Worm (Caenorhabditis elegans) whole organism, L2 larva: Measurements from ENCODE around the gene sdz-1.
A peak's percentile ranks its signal among the peaks of the same experiment; 100 is the strongest.

ENCODE experiments used
- C34F6.9 ChIP-seq: fragments of 150-350 bp; optimal IDR thresholded peaks from 2 replicates; lab custom pipeline; 2014; ENCODE audit warnings: missing biosample characterization, missing genetic modification characterization
- F13H6.1 ChIP-seq: sonication (generic microtip); optimal IDR thresholded peaks from 2 replicates; lab custom pipeline; 2016; ENCODE audit warnings: missing genetic modification characterization, missing compliant biosample characterization
- R02D3.7 ChIP-seq: fragments of 150-350 bp; optimal IDR thresholded peaks from 2 replicates; lab custom pipeline; 2014; ENCODE audit warnings: missing biosample characterization, missing genetic modification characterization
- Y55F3AM.14 ChIP-seq: fragments of 200-800 bp; sonication (Bioruptor generic); optimal IDR thresholded peaks from 2 replicates; lab custom pipeline; 2018; ENCODE audit warnings: mild to moderate bottlenecking, missing genetic modification characterization, missing compliant biosample characterization
- alr-1 ChIP-seq: fragments of 150-350 bp; optimal IDR thresholded peaks from 2 replicates; lab custom pipeline; 2014; ENCODE audit warnings: missing biosample characterization, missing genetic modification characterization
- aly-2 ChIP-seq: fragments of 150-350 bp; optimal IDR thresholded peaks from 2 replicates; lab custom pipeline; 2014; ENCODE audit warnings: missing biosample characterization, missing genetic modification characterization
- ceh-16 ChIP-seq: fragments of 150-350 bp; optimal IDR thresholded peaks from 2 replicates; lab custom pipeline; 2014; ENCODE audit warnings: missing biosample characterization, missing genetic modification characterization
- ceh-82 ChIP-seq: fragments of 150-350 bp; optimal IDR thresholded peaks from 2 replicates; lab custom pipeline; 2014; ENCODE audit warnings: missing biosample characterization, missing genetic modification characterization
- crh-2 ChIP-seq: sonication (generic microtip); optimal IDR thresholded peaks from 2 replicates; lab custom pipeline; 2017; ENCODE audit warnings: missing biosample characterization, missing genetic modification characterization
- egl-27 ChIP-seq: sonication (generic microtip); optimal IDR thresholded peaks from 3 replicates; lab custom pipeline; 2017; ENCODE audit warnings: missing biosample characterization, missing genetic modification reagents, missing genetic modification characterization
- elt-1 ChIP-seq: fragments of 150-350 bp; optimal IDR thresholded peaks from 2 replicates; lab custom pipeline; 2014; ENCODE audit warnings: missing biosample characterization, missing genetic modification characterization
- elt-3 ChIP-seq: sonication (generic microtip); optimal IDR thresholded peaks from 2 replicates; lab custom pipeline; 2017; ENCODE audit warnings: missing biosample characterization, missing genetic modification characterization
- fos-1 ChIP-seq: fragments of 150-350 bp; optimal IDR thresholded peaks from 2 replicates; lab custom pipeline; 2014; ENCODE audit warnings: missing biosample characterization, missing genetic modification characterization
- gmeb-1 ChIP-seq: fragments of 150-350 bp; optimal IDR thresholded peaks from 2 replicates; lab custom pipeline; 2014; ENCODE audit warnings: missing biosample characterization, missing genetic modification characterization
- lin-11 ChIP-seq: fragments of 150-350 bp; sonication (generic microtip); optimal IDR thresholded peaks from 2 replicates; lab custom pipeline; 2014; ENCODE audit warnings: missing biosample characterization, missing genetic modification characterization, inconsistent platforms, mixed read lengths
- lin-13 ChIP-seq: fragments of 150-350 bp; optimal IDR thresholded peaks from 2 replicates; lab custom pipeline; 2014; ENCODE audit warnings: missing biosample characterization, missing genetic modification reagents, missing genetic modification characterization
- lin-39 ChIP-seq: fragments of 150-350 bp; optimal IDR thresholded peaks from 2 replicates; lab custom pipeline; 2014; ENCODE audit warnings: missing biosample characterization, missing genetic modification reagents, missing genetic modification characterization
- lsy-2 ChIP-seq, 2 experiments: fragments of 150-350 bp in 1 of 2; sonication (generic microtip) in 1 of 2; optimal IDR thresholded peaks; 2 replicates each; lab custom pipeline; 2014 to 2017; ENCODE audit warnings: missing biosample characterization in 2 of 2, missing genetic modification characterization in 2 of 2
- mbf-1 ChIP-seq: sonication (generic microtip); optimal IDR thresholded peaks from 2 replicates; lab custom pipeline; 2017; ENCODE audit warnings: missing biosample characterization, missing genetic modification characterization
- mdl-1 ChIP-seq, 2 experiments: fragments of 150-350 bp in 1 of 2; sonication (generic microtip) in 1 of 2; optimal IDR thresholded peaks; 2 replicates each; lab custom pipeline; 2017; ENCODE audit warnings: missing biosample characterization in 2 of 2, missing genetic modification characterization in 2 of 2
- nhr-11 ChIP-seq: fragments of 150-350 bp; optimal IDR thresholded peaks from 2 replicates; lab custom pipeline; 2014; ENCODE audit warnings: missing biosample characterization, missing genetic modification characterization
- nhr-12 ChIP-seq: fragments of 150-350 bp; optimal IDR thresholded peaks from 2 replicates; lab custom pipeline; 2014; ENCODE audit warnings: missing biosample characterization, missing genetic modification characterization
- nhr-129 ChIP-seq: fragments of 150-350 bp; optimal IDR thresholded peaks from 2 replicates; lab custom pipeline; 2014; ENCODE audit warnings: missing biosample characterization, missing genetic modification characterization
- nhr-21 ChIP-seq: fragments of 150-350 bp; optimal IDR thresholded peaks from 2 replicates; lab custom pipeline; 2014; ENCODE audit warnings: missing biosample characterization, missing genetic modification characterization
- nhr-237 ChIP-seq: fragments of 150-350 bp; optimal IDR thresholded peaks from 2 replicates; lab custom pipeline; 2014; ENCODE audit warnings: missing biosample characterization, missing genetic modification characterization
- nhr-25 ChIP-seq: fragments of 150-350 bp; sonication (generic microtip); optimal IDR thresholded peaks from 3 replicates; lab custom pipeline; 2014; ENCODE audit warnings: missing biosample characterization, missing genetic modification characterization
- nhr-77 ChIP-seq: fragments of 150-350 bp; optimal IDR thresholded peaks from 2 replicates; lab custom pipeline; 2014; ENCODE audit warnings: missing biosample characterization, missing genetic modification characterization
- sem-4 ChIP-seq: fragments of 150-350 bp; optimal IDR thresholded peaks from 2 replicates; lab custom pipeline; 2014; ENCODE audit warnings: missing biosample characterization, missing genetic modification reagents, missing genetic modification characterization
- skn-1 ChIP-seq: sonication (generic microtip); optimal IDR thresholded peaks from 2 replicates; lab custom pipeline; 2017; ENCODE audit warnings: missing biosample characterization, missing genetic modification characterization
- sma-3 ChIP-seq: sonication (generic microtip); optimal IDR thresholded peaks from 2 replicates; lab custom pipeline; 2016; ENCODE audit warnings: missing genetic modification reagents, missing genetic modification characterization, missing compliant biosample characterization
- sma-9 ChIP-seq, 2 experiments: fragments of 150-350 bp in 1 of 2; sonication (generic microtip) in 1 of 2; optimal IDR thresholded peaks; 2 replicates each; lab custom pipeline; 2014 to 2016; ENCODE audit warnings: missing genetic modification characterization in 2 of 2, mild to moderate bottlenecking in 1 of 2, missing biosample characterization in 1 of 2, missing compliant biosample characterization in 1 of 2, missing genetic modification reagents in 1 of 2, moderate library complexity in 1 of 2
- unc-39 ChIP-seq: fragments of 150-350 bp; optimal IDR thresholded peaks from 2 replicates; lab custom pipeline; 2014; ENCODE audit warnings: missing biosample characterization, missing genetic modification characterization
- unc-55 ChIP-seq: fragments of 150-350 bp; sonication (generic microtip); optimal IDR thresholded peaks from 3 replicates; lab custom pipeline; 2014; ENCODE audit warnings: missing biosample characterization, missing genetic modification reagents, missing genetic modification characterization
- unc-62 ChIP-seq: fragments of 150-350 bp; optimal IDR thresholded peaks from 2 replicates; lab custom pipeline; 2014; ENCODE audit warnings: missing biosample characterization, missing genetic modification reagents, missing genetic modification characterization
- ztf-1 ChIP-seq: fragments of 200-800 bp; sonication (Bioruptor generic); conservative IDR thresholded peaks from 2 replicates; pipeline ENCODE4 v1.3.6; 2022; ENCODE audit warnings: missing genetic modification characterization, missing compliant biosample characterization
- ztf-11 ChIP-seq: sonication (generic microtip); optimal IDR thresholded peaks from 2 replicates; lab custom pipeline; 2017; ENCODE audit warnings: missing biosample characterization, missing genetic modification characterization
- ztf-4 ChIP-seq: fragments of 150-350 bp; optimal IDR thresholded peaks from 2 replicates; lab custom pipeline; 2014; ENCODE audit warnings: missing biosample characterization, missing genetic modification characterization

Gene sdz-1

ce11 chrIII:8700289-8700957, at the start of gene sdz-1, which contains the start of gene vps-33.1:
Gene sdz-1, minus strand, starts transcription at chrIII:8700339.
Gene vps-33.1, plus strand, starts transcription at chrIII:8700927.
- TF ChIP-seq gmeb-1 (tag; lab: Kevin White, UChicago) (peak; percentile 87), F13H6.1 (no peak), nhr-11 (no peak), nhr-25 (no peak), nhr-129 (peak; percentile 62), nhr-12 (no peak), sem-4 (tag; lab: Kevin White, UChicago) (no peak), nhr-21 (tag; lab: Kevin White, UChicago) (no peak), lin-13 (peak; percentile 43), ceh-82 (no peak), mbf-1 (no peak), ztf-11 (tag; lab: Kevin White, UChicago) (no peak), elt-3 (tag; lab: Kevin White, UChicago) (no peak), unc-62 (GFP tag; lab: Kevin White, UChicago) (no peak), lsy-2 (tag; optimal IDR thresholded peaks at IDR 0.05; lab: Kevin White, UChicago) (peak in 1 of 2 experiments; percentile 75), ceh-16 (tag; lab: Kevin White, UChicago) (no peak), nhr-237 (tag; lab: Kevin White, UChicago) (no peak), alr-1 (tag; lab: Kevin White, UChicago) (no peak), lin-11 (tag; lab: Kevin White, UChicago) (no peak), sma-9 (GFP tag; optimal IDR thresholded peaks at IDR 0.05; lab: Kevin White, UChicago) (peak; percentile 50), sma-9 (tag; optimal IDR thresholded peaks at IDR 0.05; lab: Kevin White, UChicago) (no peak), crh-2 (tag; lab: Kevin White, UChicago) (peak; percentile 4), lin-39 (tag; lab: Kevin White, UChicago) (no peak), C34F6.9 (tag; lab: Kevin White, UChicago) (peak; percentile 68), unc-55 (GFP tag; lab: Kevin White, UChicago) (peak; percentile 90), ztf-4 (tag; lab: Kevin White, UChicago) (no peak), sma-3 (peak; percentile 1)
- TF ChIP-seq, all 48 proteins: peak for 9

- TF ChIP-seq elt-1 (no peak), fos-1 (tag; lab: Kevin White, UChicago) (peak; percentile 98), nhr-21 (tag; lab: Kevin White, UChicago) (peak; percentile 52), mdl-1 (tag; optimal IDR thresholded peaks at IDR 0.05; lab: Kevin White, UChicago) (peak in 1 of 2 experiments; percentile 16), sma-3 (peak; percentile 99), Y55F3AM.14 (GFP tag; lab: Kevin White, UChicago) (no peak), aly-2 (no peak), lsy-2 (tag; optimal IDR thresholded peaks at IDR 0.05; lab: Kevin White, UChicago) (peak in 1 of 2 experiments; percentile 45), sma-9 (GFP tag; optimal IDR thresholded peaks at IDR 0.05; lab: Kevin White, UChicago) (peak; percentile 91), sma-9 (tag; optimal IDR thresholded peaks at IDR 0.05; lab: Kevin White, UChicago) (no peak), nhr-25 (peak; percentile 74), C34F6.9 (tag; lab: Kevin White, UChicago) (peak; percentile 29), gmeb-1 (tag; lab: Kevin White, UChicago) (peak; percentile 72), unc-39 (tag; lab: Kevin White, UChicago) (no peak), egl-27 (tag; lab: Kevin White, UChicago) (peak; percentile 15), nhr-129 (peak; percentile 68), F13H6.1 (peak; percentile 88), crh-2 (tag; lab: Kevin White, UChicago) (peak; percentile 85)
These were observed 49.3 kb upstream of the sdz-1 start, which contains the start of gene sma-2 for ce11 chrIII:8749487-8749886. Gene sma-2, plus strand, starts transcription at chrIII:8749680.

- peak; percentile 40 for TF ChIP-seq sma-3
- TF ChIP-seq unc-62 (GFP tag; lab: Kevin White, UChicago): no peak
- TF ChIP-seq sma-9 (GFP tag; optimal IDR thresholded peaks at IDR 0.05; lab: Kevin White, UChicago): peak; percentile 22
- no peak for TF ChIP-seq sma-9 (tag; optimal IDR thresholded peaks at IDR 0.05; lab: Kevin White, UChicago)
- peak; percentile 22 for TF ChIP-seq skn-1
- no peak for TF ChIP-seq R02D3.7 (tag; lab: Kevin White, UChicago)
- no peak for TF ChIP-seq nhr-77 (tag; lab: Kevin White, UChicago)
- TF ChIP-seq ztf-1 (GFP tag; lab: Robert Waterston, UW): no peak
- TF ChIP-seq F13H6.1: peak; percentile 41
- no peak for TF ChIP-seq Y55F3AM.14 (GFP tag; lab: Kevin White, UChicago)
- peak; percentile 69 for TF ChIP-seq crh-2 (tag; lab: Kevin White, UChicago)
- TF ChIP-seq fos-1 (tag; lab: Kevin White, UChicago): peak; percentile 92
- no peak for TF ChIP-seq aly-2
- no peak for TF ChIP-seq nhr-21 (tag; lab: Kevin White, UChicago)
These were observed 48.5 kb upstream of the sdz-1 start for ce11 chrIII:8748620-8749019.
